Fruit fly (Drosophila melanogaster) whole organism, embryonic: ENCODE results near the gene CG43448.

Source experiments
- Asciz ChIP-seq: fragments of 200-800 bp; sonication (Bioruptor generic); optimal IDR thresholded peaks from 2 replicates; lab custom pipeline; 2017; ENCODE audit warnings: missing biosample characterization, mild to moderate bottlenecking, missing genetic modification characterization, missing genetic modification reagents
- Bdp1 ChIP-seq: fragments of 200-800 bp; sonication (Bioruptor generic); optimal IDR thresholded peaks from 3 replicates; lab custom pipeline; 2016; ENCODE audit warnings: missing biosample characterization, missing genetic modification characterization
- CG1024 ChIP-seq: fragments of 200-800 bp; sonication (Bioruptor generic); IDR thresholded peaks from 2 replicates; pipeline ENCODE4 v1.3.6; 2022; ENCODE audit warnings: missing biosample characterization, missing genetic modification characterization
- CG10274 ChIP-seq: fragments of 200-800 bp; sonication (Bioruptor generic); optimal IDR thresholded peaks from 3 replicates; lab custom pipeline; 2017; ENCODE audit warnings: missing biosample characterization, mild to moderate bottlenecking, missing genetic modification characterization
- CG11695 ChIP-seq: fragments of 200-800 bp; sonication (Bioruptor generic); IDR thresholded peaks from 3 replicates; pipeline ENCODE4 v1.3.6; 2022; ENCODE audit warnings: missing biosample characterization, missing genetic modification characterization
- CG12155 ChIP-seq: fragments of 200-800 bp; sonication (Bioruptor generic); optimal IDR thresholded peaks from 3 replicates; lab custom pipeline; 2016; ENCODE audit warnings: missing biosample characterization, missing genetic modification characterization
- CG12391 ChIP-seq: fragments of 200-800 bp; sonication (Bioruptor generic); optimal IDR thresholded peaks from 3 replicates; lab custom pipeline; 2018; ENCODE audit warnings: missing biosample characterization, mild to moderate bottlenecking, missing genetic modification characterization, moderate library complexity
- CG14860 ChIP-seq: fragments of 200-800 bp; sonication (Bioruptor generic); IDR thresholded peaks from 3 replicates; pipeline ENCODE4 v1.3.6; 2022; ENCODE audit warnings: missing biosample characterization, missing genetic modification characterization; ENCODE audit not compliant: partially characterized antibody
- CG14965 ChIP-seq: fragments of 200-800 bp; sonication (Bioruptor generic); optimal IDR thresholded peaks from 2 replicates; lab custom pipeline; 2016; ENCODE audit warnings: missing biosample characterization, missing genetic modification characterization, borderline replicate concordance
- CG17328 ChIP-seq: fragments of 200-800 bp; sonication (Bioruptor generic); IDR thresholded peaks from 2 replicates; pipeline ENCODE4 v1.3.6; 2022; ENCODE audit warnings: missing biosample characterization, missing genetic modification characterization
- CG31365 ChIP-seq: fragments of 200-800 bp; sonication (Bioruptor generic); optimal IDR thresholded peaks from 2 replicates; lab custom pipeline; 2018; ENCODE audit warnings: missing biosample characterization, mild to moderate bottlenecking, missing genetic modification characterization
- CG32772 ChIP-seq: fragments of 200-800 bp; sonication (Bioruptor generic); IDR thresholded peaks from 2 replicates; pipeline ENCODE4 v1.3.6; 2022; ENCODE audit warnings: missing biosample characterization, missing genetic modification characterization
- CG3726 ChIP-seq: fragments of 200-800 bp; sonication (Bioruptor generic); IDR thresholded peaks from 3 replicates; pipeline ENCODE4, ENCODE4 v1.3.6; 2022; ENCODE audit warnings: missing biosample characterization, missing genetic modification characterization
- CG4360 ChIP-seq: fragments of 200-800 bp; sonication (Bioruptor generic); IDR thresholded peaks from 2 replicates; pipeline ENCODE4 v1.3.6; 2022; ENCODE audit warnings: missing biosample characterization, missing genetic modification characterization
- CG6272 ChIP-seq: fragments of 200-800 bp; sonication (Bioruptor generic); IDR thresholded peaks from 2 replicates; pipeline ENCODE4 v1.3.6; 2022; ENCODE audit warnings: missing biosample characterization, missing genetic modification characterization
- CG7556 ChIP-seq: fragments of 200-800 bp; sonication (Bioruptor generic); optimal IDR thresholded peaks from 2 replicates; lab custom pipeline; 2017; ENCODE audit warnings: missing biosample characterization, mild to moderate bottlenecking, missing genetic modification characterization
- CG9797 ChIP-seq: fragments of 200-800 bp; sonication (Bioruptor generic); optimal IDR thresholded peaks from 3 replicates; lab custom pipeline; 2018; ENCODE audit warnings: missing biosample characterization, mild to moderate bottlenecking, missing genetic modification characterization
- Dad ChIP-seq: fragments of 200-800 bp; sonication (Bioruptor generic); optimal IDR thresholded peaks from 3 replicates; lab custom pipeline; 2016; ENCODE audit warnings: missing biosample characterization, missing genetic modification characterization
- E2f1 ChIP-seq: fragments of 200-800 bp; sonication (Bioruptor generic); IDR thresholded peaks from 2 replicates; pipeline ENCODE4 v1.3.6; 2022; ENCODE audit warnings: missing biosample characterization, missing genetic modification characterization
- Gug ChIP-seq: fragments of 200-800 bp; sonication (Bioruptor generic); IDR thresholded peaks from 4 replicates; pipeline ENCODE4 v1.3.6; 2022; ENCODE audit warnings: missing biosample characterization, missing genetic modification characterization
- HLHmδ ChIP-seq: fragments of 200-800 bp; sonication (Bioruptor generic); optimal IDR thresholded peaks from 2 replicates; lab custom pipeline; 2018; ENCODE audit warnings: missing biosample characterization, mild to moderate bottlenecking, missing genetic modification characterization, moderate library complexity
- Hey ChIP-seq: fragments of 200-800 bp; sonication (Bioruptor generic); optimal IDR thresholded peaks from 3 replicates; lab custom pipeline; 2018; ENCODE audit warnings: missing biosample characterization, mild to moderate bottlenecking, missing genetic modification characterization
- HmgD ChIP-seq: fragments of 200-800 bp; sonication (Bioruptor generic); optimal IDR thresholded peaks from 3 replicates; lab custom pipeline; 2016; ENCODE audit warnings: missing biosample characterization, missing genetic modification characterization
- Lim3 ChIP-seq: fragments of 200-800 bp; sonication (Bioruptor generic); IDR thresholded peaks from 2 replicates; pipeline ENCODE4 v1.3.6; 2022; ENCODE audit warnings: missing biosample characterization, missing genetic modification characterization
- NC2α ChIP-seq: fragments of 200-800 bp; sonication (Bioruptor generic); optimal IDR thresholded peaks from 2 replicates; lab custom pipeline; 2016; ENCODE audit warnings: missing biosample characterization, missing genetic modification characterization
- Poxn ChIP-seq: fragments of 200-800 bp; sonication (Bioruptor generic); IDR thresholded peaks from 2 replicates; pipeline ENCODE4 v1.3.6; 2022; ENCODE audit warnings: missing biosample characterization, missing genetic modification characterization
- Ravus ChIP-seq: fragments of 200-800 bp; sonication (Bioruptor generic); IDR thresholded peaks from 2 replicates; pipeline ENCODE4 v1.3.6; 2022; ENCODE audit warnings: missing biosample characterization, missing genetic modification characterization
- Stat92E ChIP-seq, 3 experiments: fragments of >200 bp in 2 of 3; fragments of 200-800 bp in 1 of 3; sonication (Bioruptor generic) in 1 of 3; optimal IDR thresholded peaks; 2 replicates each; lab custom pipeline; 2017 to 2019; ENCODE audit warnings: missing biosample characterization in 3 of 3, missing genetic modification characterization in 3 of 3, mild to moderate bottlenecking in 1 of 3, moderate library complexity in 1 of 3
- bowl ChIP-seq: fragments of 200-800 bp; sonication (Bioruptor generic); IDR thresholded peaks from 2 replicates; pipeline ENCODE4 v1.3.6; 2022; ENCODE audit warnings: missing biosample characterization, missing genetic modification characterization
- btn ChIP-seq: fragments of 200-800 bp; sonication (Bioruptor generic); optimal IDR thresholded peaks from 2 replicates; lab custom pipeline; 2016; ENCODE audit warnings: missing biosample characterization, missing genetic modification characterization
- crc ChIP-seq: fragments of 200-800 bp; sonication (Bioruptor generic); optimal IDR thresholded peaks from 2 replicates; lab custom pipeline; 2016; ENCODE audit warnings: missing biosample characterization, missing genetic modification characterization
- dysf ChIP-seq: fragments of 200-800 bp; sonication (Bioruptor generic); IDR thresholded peaks from 3 replicates; pipeline ENCODE4 v1.3.6; 2022; ENCODE audit warnings: missing biosample characterization, missing genetic modification characterization
- esg ChIP-seq: fragments of 200-800 bp; sonication (Bioruptor generic); conservative IDR thresholded peaks from 2 replicates; pipeline ENCODE4 v1.3.6; 2022; ENCODE audit warnings: missing biosample characterization, missing genetic modification characterization
- exex ChIP-seq: fragments of 200-800 bp; sonication (Bioruptor generic); optimal IDR thresholded peaks from 4 replicates; lab custom pipeline; 2018; ENCODE audit warnings: missing biosample characterization, mild to moderate bottlenecking, missing genetic modification characterization, moderate library complexity
- insv ChIP-seq, 2 experiments: fragments of 200-800 bp; sonication (Bioruptor generic); optimal IDR thresholded peaks; 3 replicates each; lab custom pipeline; 2016 to 2018; ENCODE audit warnings: missing biosample characterization in 2 of 2, missing genetic modification characterization in 2 of 2
- jumu ChIP-seq: fragments of 200-800 bp; sonication (Bioruptor generic); optimal IDR thresholded peaks from 3 replicates; lab custom pipeline; 2016; ENCODE audit warnings: missing biosample characterization, missing genetic modification characterization
- ken ChIP-seq: fragments of 200-800 bp; sonication (Bioruptor generic); IDR thresholded peaks from 3 replicates; pipeline ENCODE4 v1.3.6; 2022; ENCODE audit warnings: missing biosample characterization, missing genetic modification characterization
- scrt ChIP-seq: fragments of 200-800 bp; sonication (Bioruptor generic); optimal IDR thresholded peaks from 2 replicates; lab custom pipeline; 2018; ENCODE audit warnings: missing biosample characterization, mild to moderate bottlenecking, missing genetic modification characterization, moderate library complexity
- slbo ChIP-seq: fragments of 200-800 bp; sonication (Bioruptor generic); IDR thresholded peaks from 2 replicates; pipeline ENCODE4 v1.3.6; 2022; ENCODE audit warnings: missing biosample characterization, missing genetic modification characterization
- tll ChIP-seq, 2 experiments: fragments of 200-800 bp in 1 of 2; fragments of >200 bp in 1 of 2; sonication (Bioruptor generic) in 1 of 2; optimal IDR thresholded peaks; 2 replicates each; lab custom pipeline; 2017 to 2019; ENCODE audit warnings: missing biosample characterization in 2 of 2, missing genetic modification characterization in 2 of 2, mild to moderate bottlenecking in 1 of 2, moderate library complexity in 1 of 2
- twi ChIP-seq: fragments of 200-800 bp; optimal IDR thresholded peaks from 2 replicates; lab custom pipeline; 2019; ENCODE audit warnings: missing biosample characterization, mild to moderate bottlenecking, missing genetic modification characterization, moderate library complexity
- vvl ChIP-seq: fragments of 200-800 bp; sonication (Bioruptor generic); IDR thresholded peaks from 2 replicates; pipeline ENCODE4 v1.3.6; 2022; ENCODE audit warnings: missing biosample characterization, missing genetic modification characterization
- zen ChIP-seq: fragments of 200-800 bp; sonication (Bioruptor generic); optimal IDR thresholded peaks from 3 replicates; lab custom pipeline; 2018; ENCODE audit warnings: missing biosample characterization, mild to moderate bottlenecking, missing genetic modification characterization, moderate library complexity

CG43448 gene

dm6 chr3R:30222236-30222635 is 15.3 kb downstream of the CG43448 start (continued):
- TF ChIP-seq CG12391 (tag; lab: Kevin White, UChicago) (peak; percentile 61), CG7556 (GFP tag; lab: Kevin White, UChicago) (peak; percentile 19), CG1024 (no peak), CG6272 (no peak), CG17328 (GFP tag; lab: Robert Waterston, UW) (peak; percentile 52; the same call in 1 of the 2 replicates), slbo (GFP tag; lab: Robert Waterston, UW) (peak; percentile 25; the same call in 1 of the 2 replicates), Ravus (GFP tag; lab: Robert Waterston, UW) (no peak), zen (tag; lab: Kevin White, UChicago) (peak; percentile 47), insv (GFP tag; optimal IDR thresholded peaks at IDR 0.05; lab: Kevin White, UChicago) (no peak), btn (no peak), dysf (GFP tag; lab: Robert Waterston, UW) (0 out of 3 replicates have a peak, but pooled peaks have one; percentile 6), CG14860 (no peak), CG3726 (GFP tag; lab: Robert Waterston, UW) (no peak), jumu (no peak), tll (GFP tag; optimal IDR thresholded peaks at IDR 0.05; lab: Kevin White, UChicago) (no peak), Poxn (no peak), Gug (no peak), CG14965 (no peak), CG32772 (GFP tag; lab: Robert Waterston, UW) (no peak), bowl (GFP tag; lab: Robert Waterston, UW) (no peak), Bdp1 (GFP tag; lab: Kevin White, UChicago) (no peak), NC2α (GFP tag; lab: Kevin White, UChicago) (no peak), HLHmδ (GFP tag; lab: Kevin White, UChicago) (no peak), crc (no peak), Hey (tag; lab: Kevin White, UChicago) (no peak), Stat92E (GFP tag; optimal IDR thresholded peaks at IDR 0.05; lab: Kevin White, UChicago) (no peak), vvl (peak; percentile 46; the same call in 1 of the 2 replicates), CG12155 (GFP tag; lab: Kevin White, UChicago) (no peak), scrt (GFP tag; lab: Kevin White, UChicago) (no peak), ken (GFP tag; lab: Robert Waterston, UW) (0 out of 3 replicates have a peak, but pooled peaks have one; percentile 49), CG9797 (GFP tag; lab: Kevin White, UChicago) (no peak), esg (GFP tag; lab: Robert Waterston, UW) (0 out of 2 replicates have a peak, but pooled peaks have one; percentile 18), Asciz (GFP tag; lab: Kevin White, UChicago) (no peak), Lim3 (GFP tag; lab: Robert Waterston, UW) (no peak), CG10274 (GFP tag; lab: Kevin White, UChicago) (no peak), CG11695 (0 out of 3 replicates have a peak, but pooled peaks have one; percentile 42), HmgD (GFP tag; lab: Kevin White, UChicago) (no peak), CG31365 (no peak), twi (tag; lab: Kevin White, UChicago) (no peak), Dad (GFP tag; lab: Kevin White, UChicago) (no peak)

DNA sequence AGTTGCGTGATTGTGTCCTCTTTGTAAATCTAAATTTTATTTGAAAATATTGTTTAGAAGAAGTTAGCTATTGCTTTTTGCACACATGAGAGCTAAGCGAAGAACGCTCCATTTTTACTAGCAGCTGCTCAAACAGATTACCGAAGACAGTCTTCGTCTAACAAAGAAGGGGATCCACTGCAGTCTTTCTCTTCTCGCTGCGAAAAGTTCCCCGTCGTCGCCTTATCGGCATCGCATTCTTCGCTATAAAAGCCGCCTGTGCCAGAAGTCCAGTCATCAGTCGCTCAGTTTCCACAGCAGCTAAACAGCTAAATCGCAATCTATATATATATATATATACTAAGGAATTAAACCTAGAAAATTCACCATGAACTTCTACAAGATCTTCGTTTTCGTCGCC is 21.3 kb downstream of the CG43448 start, which contains the start of gene CecC:
Gene CecC (plus strand): TSS at position 275 of the 400 bp plus-strand sequence.
- TF ChIP-seq E2f1 (GFP tag; lab: Robert Waterston, UW) (no peak), exex (no peak), CG4360 (GFP tag; lab: Robert Waterston, UW) (no peak)
